Worm (Caenorhabditis elegans): ENCODE measurements around the gene fbxb-35.
A peak's percentile ranks its signal among the peaks of the same experiment; 100 is the strongest.
"Not testable (repeated sequence)": the region's sequence is repeated elsewhere in the genome, so short reads cannot be mapped to it uniquely, and the experiment has no call there.

fbxb-35 gene

ce11 chrII:2039288-2039687 lies 12.2 kb upstream of the fbxb-35 start, which contains the start of gene bath-19:
bath-19 (minus strand) TSS chrII:2039388.
- TF ChIP-seq C04F5.9 (tag; optimal IDR thresholded peaks at IDR 0.05) (no peak), efl-1 (optimal IDR thresholded peaks at IDR 0.05) (no peak), efl-1 (GFP tag; optimal IDR thresholded peaks at IDR 0.05 in 1 of 2) (no peak), fkh-8 (tag; optimal IDR thresholded peaks at IDR 0.05) (no peak), unc-130 (tag; optimal IDR thresholded peaks at IDR 0.05) (no peak), ceh-63 (GFP tag; optimal IDR thresholded peaks at IDR 0.05) (no peak), unc-62 (GFP tag; optimal IDR thresholded peaks at IDR 0.05) (no peak), xbp-1 (tag; optimal IDR thresholded peaks at IDR 0.05) (no peak), swsn-7 (tag; optimal IDR thresholded peaks at IDR 0.05) (no peak), C34B4.2 (tag; optimal IDR thresholded peaks at IDR 0.05) (no peak), blmp-1 (tag; optimal IDR thresholded peaks at IDR 0.05) (no peak), elt-2 (tag; optimal IDR thresholded peaks at IDR 0.05) (no peak), nhr-28 (tag; optimal IDR thresholded peaks at IDR 0.05) (no peak), pax-3 (tag; optimal IDR thresholded peaks at IDR 0.05) (no peak), dsc-1 (tag; optimal IDR thresholded peaks at IDR 0.05) (no peak), isw-1 (GFP tag; IDR thresholded peaks at IDR 0.05) (no peak), vab-15 (tag; optimal IDR thresholded peaks at IDR 0.05) (no peak), mef-2 (tag; optimal IDR thresholded peaks at IDR 0.05) (no peak), nhr-47 (tag; optimal IDR thresholded peaks at IDR 0.05) (no peak), ces-1 (GFP tag; optimal IDR thresholded peaks at IDR 0.05) (no peak), aly-2 (tag; optimal IDR thresholded peaks at IDR 0.05) (no peak)

ce11 chrII:2042447-2042846 lies 9.0 kb upstream of the fbxb-35 start, which contains the start of gene bath-20:
bath-20 (minus strand) TSS chrII:2042547.
- TF ChIP-seq nhr-84 (tag; optimal IDR thresholded peaks at IDR 0.05) = no peak
- no peak for TF ChIP-seq efl-1 (optimal IDR thresholded peaks at IDR 0.05)
- TF ChIP-seq efl-1 (GFP tag; optimal IDR thresholded peaks at IDR 0.05 in 1 of 2) = peak in 1 of 2 experiments; percentile 41
- TF ChIP-seq sox-4 (tag; optimal IDR thresholded peaks at IDR 0.05) = no peak
- no peak for TF ChIP-seq ces-1 (GFP tag; optimal IDR thresholded peaks at IDR 0.05)
- no peak for TF ChIP-seq mef-2 (tag; optimal IDR thresholded peaks at IDR 0.05)

ce11 chrII:2045505-2045904 lies 6.0 kb upstream of the fbxb-35 start, which contains the start of gene bath-24:
bath-24 (minus strand) TSS chrII:2045605.
- TF ChIP-seq snu-23 (GFP tag; optimal IDR thresholded peaks at IDR 0.05) (no peak), lin-13 (GFP tag; optimal IDR thresholded peaks at IDR 0.05) (no peak), unc-98 (GFP tag; IDR thresholded peaks at IDR 0.05) (no peak), mdl-1 (tag; optimal IDR thresholded peaks at IDR 0.05) (no peak), ceh-90 (tag; optimal IDR thresholded peaks at IDR 0.05) (no peak), hpl-2 (GFP tag; optimal IDR thresholded peaks at IDR 0.05) (no peak), lin-35 (GFP tag; optimal IDR thresholded peaks at IDR 0.05) (no peak), nhr-84 (tag; optimal IDR thresholded peaks at IDR 0.05) (no peak), lin-39 (tag; optimal IDR thresholded peaks at IDR 0.05) (no peak)

ce11 chrII:2046556-2046955 lies 4.9 kb upstream of the fbxb-35 start, which contains the start of gene math-1:
math-1 (minus strand) TSS chrII:2046656.
- TF ChIP-seq F16B12.6 (tag; optimal IDR thresholded peaks at IDR 0.05); efl-3 (GFP tag; optimal IDR thresholded peaks at IDR 0.05); fos-1 (tag; optimal IDR thresholded peaks at IDR 0.05): not testable (repeated sequence)

- TF ChIP-seq nhr-71 (tag; optimal IDR thresholded peaks at IDR 0.05) (no peak), unc-62 (GFP tag; optimal IDR thresholded peaks at IDR 0.05) (no peak), snu-23 (GFP tag; optimal IDR thresholded peaks at IDR 0.05) (no peak), lsy-2 (tag; optimal IDR thresholded peaks at IDR 0.05) (peak; percentile 96 to 98), mab-9 (GFP tag; IDR thresholded peaks at IDR 0.05) (no peak), nhr-90 (tag; optimal IDR thresholded peaks at IDR 0.05; ENCODE audit: poor library complexity) (no peak), ama-1 (optimal IDR thresholded peaks at IDR 0.05) (no peak), blmp-1 (tag; optimal IDR thresholded peaks at IDR 0.05) (peak; percentile 13), ceh-90 (tag; optimal IDR thresholded peaks at IDR 0.05) (no peak), unc-86 (tag; optimal IDR thresholded peaks at IDR 0.05) (peak; percentile 10), zag-1 (tag; optimal IDR thresholded peaks at IDR 0.05) (no peak), sox-4 (tag; optimal IDR thresholded peaks at IDR 0.05) (no peak), hlh-4 (tag; optimal IDR thresholded peaks at IDR 0.05) (no peak), fkh-10 (GFP tag; optimal IDR thresholded peaks at IDR 0.05) (no peak), aha-1 (tag; optimal IDR thresholded peaks at IDR 0.05) (no peak), skn-1 (tag; optimal IDR thresholded peaks at IDR 0.05) (peak; percentile 55), rnt-1 (tag; optimal IDR thresholded peaks at IDR 0.05) (no peak), xbp-1 (tag; optimal IDR thresholded peaks at IDR 0.05) (peak; percentile 45), ceh-63 (GFP tag; optimal IDR thresholded peaks at IDR 0.05) (no peak), F16B12.6 (tag; optimal IDR thresholded peaks at IDR 0.05) (peak; percentile 91), pax-3 (tag; optimal IDR thresholded peaks at IDR 0.05) (no peak), nhr-20 (tag; optimal IDR thresholded peaks at IDR 0.05) (no peak)
These were observed 7.5 kb downstream of the fbxb-35 start, which contains the start of gene F07E5.5 for ce11 chrII:2058985-2059384. F07E5.5 (minus strand) TSS chrII:2059070.

Data from whole organism, L1 larva.